Worm (Caenorhabditis elegans): ENCODE results near the gene thk-1.

Gene thk-1

ce11 chrIV:10284194-10284910 lies 3.0 kb upstream of the thk-1 start, which contains the start of gene rad-51:
Gene rad-51, minus strand, starts transcription at chrIV:10284244.
- TF ChIP-seq dao-5 (tag; optimal IDR thresholded peaks at IDR 0.05) (no peak), him-1 (tag; optimal IDR thresholded peaks at IDR 0.05) (no peak), W03F9.2 (tag; optimal IDR thresholded peaks at IDR 0.05) (no peak)

ce11 chrIV:10277716-10278115 lies 3.7 kb downstream of the thk-1 start, which contains the start of gene Y43C5A.4:
Gene Y43C5A.4, plus strand, starts transcription at chrIV:10278016.
- no peak for TF ChIP-seq dao-5 (tag; optimal IDR thresholded peaks at IDR 0.05)
- TF ChIP-seq W03F9.2 (tag; optimal IDR thresholded peaks at IDR 0.05), result no peak
- TF ChIP-seq him-1 (tag; optimal IDR thresholded peaks at IDR 0.05), result no peak

- no peak for TF ChIP-seq him-1 (tag; optimal IDR thresholded peaks at IDR 0.05)
Observed at ce11 chrIV:10276960-10277359, 4.4 kb downstream of the thk-1 start, which contains the start of gene Y43C5A.7. Gene Y43C5A.7, plus strand, starts transcription at chrIV:10277260.

- TF ChIP-seq him-1 (tag; optimal IDR thresholded peaks at IDR 0.05) (no peak), W03F9.2 (tag; optimal IDR thresholded peaks at IDR 0.05) (no peak)
Observed at ce11 chrIV:10275050-10275449, 6.3 kb downstream of the thk-1 start.

- TF ChIP-seq dao-5 (tag; optimal IDR thresholded peaks at IDR 0.05) (no peak), W03F9.2 (tag; optimal IDR thresholded peaks at IDR 0.05) (no peak), him-1 (tag; optimal IDR thresholded peaks at IDR 0.05) (no peak)
Observed at ce11 chrIV:10273781-10274313, 7.5 kb downstream of the thk-1 start, which contains the start of gene Y43C5A.3. Gene Y43C5A.3, plus strand, starts transcription at chrIV:10274036.

ce11 chrIV:10273360-10273759 lies 8.0 kb downstream of the thk-1 start:
- TF ChIP-seq him-1 (tag; optimal IDR thresholded peaks at IDR 0.05) (no peak), dao-5 (tag; optimal IDR thresholded peaks at IDR 0.05) (no peak), W03F9.2 (tag; optimal IDR thresholded peaks at IDR 0.05) (no peak)

ce11 chrIV:10269137-10269933 lies 12.0 kb downstream of the thk-1 start, which contains the start of the genes nspd-7 and Y43C5A.2:
Gene nspd-7, minus strand, starts transcription at chrIV:10269187.
Gene Y43C5A.2, plus strand, starts transcription at chrIV:10269883.
- no peak for TF ChIP-seq W03F9.2 (tag; optimal IDR thresholded peaks at IDR 0.05)
- no peak for TF ChIP-seq him-1 (tag; optimal IDR thresholded peaks at IDR 0.05)
- no peak for TF ChIP-seq dao-5 (tag; optimal IDR thresholded peaks at IDR 0.05)

ce11 chrIV:10261061-10261460 lies 20.3 kb downstream of the thk-1 start:
- TF ChIP-seq dao-5 (tag; optimal IDR thresholded peaks at IDR 0.05) (no peak), W03F9.2 (tag; optimal IDR thresholded peaks at IDR 0.05) (no peak), him-1 (tag; optimal IDR thresholded peaks at IDR 0.05) (no peak)

ce11 chrIV:10259557-10259956 lies 21.8 kb downstream of the thk-1 start, which contains the start of gene F01G10.9:
Gene F01G10.9, minus strand, starts transcription at chrIV:10259657.
- TF ChIP-seq dao-5 (tag; optimal IDR thresholded peaks at IDR 0.05) (no peak), him-1 (tag; optimal IDR thresholded peaks at IDR 0.05) (no peak), W03F9.2 (tag; optimal IDR thresholded peaks at IDR 0.05) (no peak)

ce11 chrIV:10252886-10253639 lies 28.3 kb downstream of the thk-1 start:
- TF ChIP-seq him-1 (tag; optimal IDR thresholded peaks at IDR 0.05) (no peak), W03F9.2 (tag; optimal IDR thresholded peaks at IDR 0.05) (no peak), dao-5 (tag; optimal IDR thresholded peaks at IDR 0.05) (no peak)

- peak; percentile 69 for TF ChIP-seq W03F9.2 (tag; optimal IDR thresholded peaks at IDR 0.05)
- TF ChIP-seq him-1 (tag; optimal IDR thresholded peaks at IDR 0.05), result peak; percentile 83
- TF ChIP-seq dao-5 (tag; optimal IDR thresholded peaks at IDR 0.05), result no peak
Observed at ce11 chrIV:10252350-10252792, 29.0 kb downstream of the thk-1 start.

ce11 chrIV:10251764-10252163 lies 29.6 kb downstream of the thk-1 start:
- TF ChIP-seq W03F9.2 (tag; optimal IDR thresholded peaks at IDR 0.05) (no peak), him-1 (tag; optimal IDR thresholded peaks at IDR 0.05) (no peak), dao-5 (tag; optimal IDR thresholded peaks at IDR 0.05) (no peak)

- TF ChIP-seq him-1 (tag; optimal IDR thresholded peaks at IDR 0.05) (no peak), W03F9.2 (tag; optimal IDR thresholded peaks at IDR 0.05) (no peak), dao-5 (tag; optimal IDR thresholded peaks at IDR 0.05) (no peak)
Observed at ce11 chrIV:10251261-10251660, 30.1 kb downstream of the thk-1 start.

Measured in whole organism, L4/young adult.